Worm (Caenorhabditis elegans) whole organism, L3 larva: Measurements from ENCODE around the gene nlp-81.
A peak's percentile ranks its signal among the peaks of the same experiment; 100 is the strongest.

ENCODE experiments used
- ZK546.5 ChIP-seq: sonication (generic microtip); optimal IDR thresholded peaks from 2 replicates; lab custom pipeline; 2017; ENCODE audit warnings: missing biosample characterization, missing genetic modification characterization
- aly-2 ChIP-seq: fragments of 150-350 bp; optimal IDR thresholded peaks from 2 replicates; lab custom pipeline; 2014; ENCODE audit warnings: missing biosample characterization, missing genetic modification characterization
- ceh-16 ChIP-seq: sonication (generic microtip); optimal IDR thresholded peaks from 2 replicates; lab custom pipeline; 2017; ENCODE audit warnings: missing biosample characterization, missing genetic modification characterization
- ceh-82 ChIP-seq: fragments of 150-350 bp; optimal IDR thresholded peaks from 2 replicates; lab custom pipeline; 2014; ENCODE audit warnings: missing biosample characterization, missing genetic modification characterization
- egl-27 ChIP-seq: sonication (generic microtip); optimal IDR thresholded peaks from 4 replicates; lab custom pipeline; 2017; ENCODE audit warnings: missing biosample characterization, missing genetic modification reagents, missing genetic modification characterization
- egl-5 ChIP-seq: fragments of 150-350 bp; optimal IDR thresholded peaks from 2 replicates; lab custom pipeline; 2017; ENCODE audit warnings: missing biosample characterization, missing genetic modification reagents, missing genetic modification characterization, inconsistent platforms
- elt-1 ChIP-seq: fragments of 150-350 bp; optimal IDR thresholded peaks from 2 replicates; lab custom pipeline; 2014; ENCODE audit warnings: missing biosample characterization, missing genetic modification characterization
- elt-2 ChIP-seq: sonication (generic microtip); optimal IDR thresholded peaks from 2 replicates; lab custom pipeline; 2016; ENCODE audit warnings: missing genetic modification reagents, mild to moderate bottlenecking, missing genetic modification characterization, missing compliant biosample characterization
- elt-3 ChIP-seq, 3 experiments: fragments of 150-350 bp in 1 of 3; sonication (generic microtip) in 2 of 3; optimal IDR thresholded peaks; 2 replicates in 2 of 3; 4 replicates in 1 of 3; lab custom pipeline; 2014 to 2017; ENCODE audit warnings: missing biosample characterization in 3 of 3, missing genetic modification characterization in 3 of 3
- fkh-10 ChIP-seq: sonication (generic microtip); optimal IDR thresholded peaks from 2 replicates; lab custom pipeline; 2017; ENCODE audit warnings: missing biosample characterization, missing genetic modification reagents, missing genetic modification characterization
- fkh-2 ChIP-seq: fragments of 150-350 bp; optimal IDR thresholded peaks from 2 replicates; lab custom pipeline; 2014; ENCODE audit warnings: missing biosample characterization, missing genetic modification reagents, missing genetic modification characterization
- hmg-11 ChIP-seq: sonication (generic microtip); optimal IDR thresholded peaks from 2 replicates; lab custom pipeline; 2016; ENCODE audit warnings: missing genetic modification characterization, missing compliant biosample characterization
- jun-1 ChIP-seq: fragments of 150-350 bp; optimal IDR thresholded peaks from 2 replicates; lab custom pipeline; 2014; ENCODE audit warnings: missing biosample characterization, missing genetic modification reagents, missing genetic modification characterization
- lin-15B ChIP-seq: fragments of 150-350 bp; optimal IDR thresholded peaks from 2 replicates; lab custom pipeline; 2014; ENCODE audit warnings: missing biosample characterization, missing genetic modification characterization
- lin-39 ChIP-seq: fragments of 150-350 bp; optimal IDR thresholded peaks from 2 replicates; lab custom pipeline; 2018; ENCODE audit warnings: missing biosample characterization, missing genetic modification reagents, missing genetic modification characterization
- mdl-1 ChIP-seq: fragments of 150-350 bp; optimal IDR thresholded peaks from 2 replicates; lab custom pipeline; 2014; ENCODE audit warnings: missing biosample characterization, missing genetic modification characterization
- mml-1 ChIP-seq: fragments of 150-350 bp; sonication (generic microtip); optimal IDR thresholded peaks from 3 replicates; lab custom pipeline; 2014; ENCODE audit warnings: missing biosample characterization, missing genetic modification characterization
- nfya-1 ChIP-seq: sonication (generic microtip); optimal IDR thresholded peaks from 2 replicates; lab custom pipeline; 2017; ENCODE audit warnings: missing genetic modification characterization, mild to moderate bottlenecking, missing compliant biosample characterization, antibody characterized with exemption, moderate library complexity; ENCODE audit not compliant: insufficient read depth
- nhr-11 ChIP-seq: fragments of 150-350 bp; optimal IDR thresholded peaks from 2 replicates; lab custom pipeline; 2014; ENCODE audit warnings: missing biosample characterization, missing genetic modification characterization
- nhr-23 ChIP-seq: fragments of 150-350 bp; optimal IDR thresholded peaks from 2 replicates; lab custom pipeline; 2014; ENCODE audit warnings: missing biosample characterization, missing genetic modification reagents, missing genetic modification characterization
- nhr-237 ChIP-seq: fragments of 150-350 bp; optimal IDR thresholded peaks from 2 replicates; lab custom pipeline; 2014; ENCODE audit warnings: missing biosample characterization, missing genetic modification characterization
- nhr-25 ChIP-seq: sonication (generic microtip); optimal IDR thresholded peaks from 2 replicates; lab custom pipeline; 2017; ENCODE audit warnings: missing biosample characterization, missing genetic modification characterization
- nhr-43 ChIP-seq: sonication (generic microtip); optimal IDR thresholded peaks from 2 replicates; lab custom pipeline; 2016; ENCODE audit warnings: mild to moderate bottlenecking, missing genetic modification characterization, missing compliant biosample characterization; ENCODE audit not compliant: poor library complexity, severe bottlenecking
- nhr-67 ChIP-seq: fragments of 150-350 bp; optimal IDR thresholded peaks from 2 replicates; lab custom pipeline; 2014; ENCODE audit warnings: missing biosample characterization, missing genetic modification characterization
- nhr-77 ChIP-seq: fragments of 150-350 bp; optimal IDR thresholded peaks from 2 replicates; lab custom pipeline; 2014; ENCODE audit warnings: missing biosample characterization, missing genetic modification characterization
- pha-4 ChIP-seq: fragments of 150-350 bp; optimal IDR thresholded peaks from 2 replicates; lab custom pipeline; 2014; ENCODE audit warnings: missing biosample characterization, missing genetic modification reagents, missing genetic modification characterization
- pqm-1 ChIP-seq: fragments of 150-350 bp; optimal IDR thresholded peaks from 2 replicates; lab custom pipeline; 2017; ENCODE audit warnings: missing biosample characterization, missing genetic modification characterization, inconsistent platforms
- sea-2 ChIP-seq: fragments of 150-350 bp; sonication (generic microtip); optimal IDR thresholded peaks from 4 replicates; lab custom pipeline; 2014; ENCODE audit warnings: missing biosample characterization, missing genetic modification reagents, missing genetic modification characterization
- skn-1 ChIP-seq: fragments of 150-350 bp; optimal IDR thresholded peaks from 2 replicates; lab custom pipeline; 2014; ENCODE audit warnings: missing biosample characterization, missing genetic modification characterization
- snpc-4 ChIP-seq: fragments of 150-350 bp; optimal IDR thresholded peaks from 2 replicates; lab custom pipeline; 2014; ENCODE audit warnings: missing biosample characterization, missing genetic modification characterization
- tbx-2 ChIP-seq: sonication (generic microtip); optimal IDR thresholded peaks from 2 replicates; lab custom pipeline; 2016; ENCODE audit warnings: mild to moderate bottlenecking, missing genetic modification characterization, missing compliant biosample characterization
- unc-62 ChIP-seq: fragments of 150-350 bp; sonication (generic microtip); optimal IDR thresholded peaks from 4 replicates; lab custom pipeline; 2014; ENCODE audit warnings: missing biosample characterization, missing genetic modification reagents, missing genetic modification characterization
- zag-1 ChIP-seq: fragments of 150-350 bp; optimal IDR thresholded peaks from 2 replicates; lab custom pipeline; 2014; ENCODE audit warnings: missing biosample characterization, missing genetic modification characterization
- ztf-11 ChIP-seq: fragments of 150-350 bp; optimal IDR thresholded peaks from 2 replicates; lab custom pipeline; 2014; ENCODE audit warnings: missing biosample characterization, missing genetic modification characterization
- ztf-4 ChIP-seq: fragments of 150-350 bp; optimal IDR thresholded peaks from 2 replicates; lab custom pipeline; 2014; ENCODE audit warnings: missing biosample characterization, missing genetic modification characterization

nlp-81 gene

ce11 chrIV:3176067-3176758, at the start of gene nlp-81:
nlp-81 (minus strand) TSS chrIV:3176117.
- TF ChIP-seq hmg-11 (tag; lab: Kevin White, UChicago) (no peak), tbx-2 (no peak), fkh-2 (tag; lab: Kevin White, UChicago) (no peak)
- TF ChIP-seq, all 47 proteins: peak for 0

ce11 chrIV:3222140-3222539, 46.2 kb upstream of the nlp-81 start, which contains the start of gene Y67D8A.2:
Y67D8A.2 (plus strand) TSS chrIV:3222440.
- TF ChIP-seq aly-2 (tag; lab: Kevin White, UChicago) (no peak), fkh-2 (tag; lab: Kevin White, UChicago) (no peak), nhr-23 (tag; lab: Kevin White, UChicago) (no peak), elt-1 (no peak), pha-4 (tag; lab: Kevin White, UChicago) (no peak), mml-1 (tag; lab: Kevin White, UChicago) (no peak), nhr-11 (tag; lab: Kevin White, UChicago) (no peak), jun-1 (tag; lab: Kevin White, UChicago) (no peak), fkh-10 (GFP tag; lab: Kevin White, UChicago) (no peak), zag-1 (tag; lab: Kevin White, UChicago) (no peak), ztf-4 (tag; lab: Kevin White, UChicago) (no peak), skn-1 (tag; lab: Kevin White, UChicago) (no peak), nhr-237 (tag; lab: Kevin White, UChicago) (no peak), lin-39 (no peak), nhr-43 (no peak), ceh-82 (no peak)

- TF ChIP-seq skn-1 (tag; lab: Kevin White, UChicago) (no peak), hmg-11 (tag; lab: Kevin White, UChicago) (no peak), pqm-1 (no peak), elt-1 (peak; percentile 46), ztf-11 (tag; lab: Kevin White, UChicago) (no peak), unc-62 (GFP tag; lab: Kevin White, UChicago) (no peak), zag-1 (tag; lab: Kevin White, UChicago) (no peak), ceh-16 (tag; lab: Kevin White, UChicago) (no peak)
Measured at ce11 chrIV:3221158-3221557, 45.2 kb upstream of the nlp-81 start.

- TF ChIP-seq pha-4 (tag; lab: Kevin White, UChicago) = peak; percentile 82
- TF ChIP-seq ZK546.5 (tag; lab: Kevin White, UChicago) = no peak
- TF ChIP-seq zag-1 (tag; lab: Kevin White, UChicago) = no peak
- TF ChIP-seq nfya-1 (tag; lab: Kevin White, UChicago) = peak; percentile 78
- TF ChIP-seq lin-39 = peak; percentile 30
- TF ChIP-seq nhr-23 (tag; lab: Kevin White, UChicago) = peak; percentile 57
- TF ChIP-seq nhr-237 (tag; lab: Kevin White, UChicago) = no peak
- peak; percentile 39 for TF ChIP-seq nhr-25 (tag; lab: Kevin White, UChicago)
- TF ChIP-seq nhr-67 (tag; lab: Kevin White, UChicago) = no peak
- no peak for TF ChIP-seq nhr-77 (tag; lab: Kevin White, UChicago)
- no peak for TF ChIP-seq mml-1 (tag; lab: Kevin White, UChicago)
- no peak for TF ChIP-seq sea-2 (GFP tag; lab: Kevin White, UChicago)
- TF ChIP-seq elt-1 = no peak
- TF ChIP-seq pqm-1 = peak; percentile 19
- TF ChIP-seq nhr-43 = no peak
- peak; percentile 21 for TF ChIP-seq elt-2
- peak; percentile 11 for TF ChIP-seq jun-1 (tag; lab: Kevin White, UChicago)
- TF ChIP-seq egl-5 (tag; lab: Kevin White, UChicago) = no peak
- peak; percentile 75 for TF ChIP-seq lin-15B
- peak; percentile 65 for TF ChIP-seq snpc-4 (tag; lab: Kevin White, UChicago)
- TF ChIP-seq, all 47 proteins: peak for 10
Measured at ce11 chrIV:3213426-3213825, 37.5 kb upstream of the nlp-81 start, which contains the start of gene slmp-1. slmp-1 (plus strand) TSS chrIV:3213760.

ce11 chrIV:3211929-3212328, 36.0 kb upstream of the nlp-81 start:
- no peak for TF ChIP-seq nfya-1 (tag; lab: Kevin White, UChicago)
- no peak for TF ChIP-seq mdl-1 (tag; lab: Kevin White, UChicago)
- TF ChIP-seq pha-4 (tag; lab: Kevin White, UChicago) = no peak
- TF ChIP-seq aly-2 (tag; lab: Kevin White, UChicago) = no peak
- TF ChIP-seq egl-27 (tag; lab: Kevin White, UChicago) = no peak
- no peak for TF ChIP-seq snpc-4 (tag; lab: Kevin White, UChicago)
- TF ChIP-seq elt-3 (tag; optimal IDR thresholded peaks at IDR 0.05; lab: Kevin White, UChicago) = no peak
- no peak for TF ChIP-seq lin-15B
